Worm (Caenorhabditis elegans): ENCODE measurements around the gene R107.2.

- no peak for TF ChIP-seq lsy-2 (tag; optimal IDR thresholded peaks at IDR 0.05)
- TF ChIP-seq nhr-28 (tag; optimal IDR thresholded peaks at IDR 0.05): no peak
- TF ChIP-seq elt-3 (tag; optimal IDR thresholded peaks at IDR 0.05): no peak
- no peak for TF ChIP-seq nhr-237 (tag; optimal IDR thresholded peaks at IDR 0.05)
- TF ChIP-seq mab-5 (tag; optimal IDR thresholded peaks at IDR 0.05): no peak
- TF ChIP-seq ceh-39 (tag; optimal IDR thresholded peaks at IDR 0.05): no peak
- no peak for TF ChIP-seq ham-2 (GFP tag; optimal IDR thresholded peaks at IDR 0.05)
These were observed 27.0 kb upstream of the R107.2 start for ce11 chrIII:9072704-9073103.
